Fruit fly (Drosophila melanogaster) whole organism, embryonic: ENCODE measurements around the gene CG12589.

Experiments used
- ATbp ChIP-seq: fragments of 200-800 bp; sonication (Bioruptor generic); optimal IDR thresholded peaks from 2 replicates; lab custom pipeline; 2017; ENCODE audit warnings: missing biosample characterization, mild to moderate bottlenecking, missing genetic modification characterization, missing genetic modification reagents
- BtbVII ChIP-seq: fragments of 200-800 bp; sonication (Bioruptor generic); optimal IDR thresholded peaks from 3 replicates; lab custom pipeline; 2017; ENCODE audit warnings: missing biosample characterization, mild to moderate bottlenecking, missing genetic modification characterization
- CG10147 ChIP-seq: fragments of 200-800 bp; sonication (Bioruptor generic); optimal IDR thresholded peaks from 2 replicates; lab custom pipeline; 2019; ENCODE audit warnings: missing biosample characterization, mild to moderate bottlenecking, missing genetic modification characterization, moderate library complexity
- CG10321 ChIP-seq: fragments of 200-800 bp; sonication (Bioruptor generic); IDR thresholded peaks from 2 replicates; pipeline ENCODE4 v1.3.6; 2022; ENCODE audit warnings: missing biosample characterization, missing genetic modification characterization
- CG12299 ChIP-seq: fragments of 200-800 bp; sonication (Bioruptor generic); optimal IDR thresholded peaks from 2 replicates; lab custom pipeline; 2018; ENCODE audit warnings: missing biosample characterization, mild to moderate bottlenecking, missing genetic modification characterization
- CG15073 ChIP-seq: fragments of 200-800 bp; sonication (Bioruptor generic); optimal IDR thresholded peaks from 2 replicates; lab custom pipeline; 2016; ENCODE audit warnings: missing biosample characterization, missing genetic modification characterization
- CG15696 ChIP-seq: fragments of 200-800 bp; sonication (Bioruptor generic); optimal IDR thresholded peaks from 2 replicates; lab custom pipeline; 2019; ENCODE audit warnings: missing biosample characterization, mild to moderate bottlenecking, missing genetic modification characterization, moderate library complexity
- CG17829 ChIP-seq: fragments of 200-800 bp; optimal IDR thresholded peaks from 2 replicates; lab custom pipeline; 2019; ENCODE audit warnings: missing biosample characterization, mild to moderate bottlenecking, missing genetic modification characterization, moderate library complexity
- CG18476 ChIP-seq: fragments of 200-800 bp; sonication (Bioruptor generic); optimal IDR thresholded peaks from 2 replicates; lab custom pipeline; 2016; ENCODE audit warnings: missing biosample characterization, mild to moderate bottlenecking, missing genetic modification characterization
- CG18619 ChIP-seq: fragments of 200-800 bp; sonication (Bioruptor generic); optimal IDR thresholded peaks from 3 replicates; lab custom pipeline; 2017; ENCODE audit warnings: missing biosample characterization, mild to moderate bottlenecking, missing genetic modification characterization
- CG2678 ChIP-seq: fragments of 200-800 bp; sonication (Bioruptor generic); optimal IDR thresholded peaks from 3 replicates; lab custom pipeline; 2019; ENCODE audit warnings: missing biosample characterization, mild to moderate bottlenecking, missing genetic modification characterization, moderate library complexity
- CG2889 ChIP-seq: fragments of 200-800 bp; sonication (Bioruptor generic); IDR thresholded peaks from 3 replicates; pipeline ENCODE4 v1.3.6; 2022; ENCODE audit warnings: missing biosample characterization, missing genetic modification characterization
- CG33213 ChIP-seq: fragments of 200-800 bp; sonication (Bioruptor generic); optimal IDR thresholded peaks from 3 replicates; lab custom pipeline; 2016; ENCODE audit warnings: missing biosample characterization, missing genetic modification characterization
- CG34224 ChIP-seq: fragments of 200-800 bp; sonication (Bioruptor generic); IDR thresholded peaks from 3 replicates; pipeline ENCODE4 v1.3.6; 2022; ENCODE audit warnings: missing biosample characterization, missing genetic modification characterization; ENCODE audit not compliant: partially characterized antibody
- CG4328 ChIP-seq: fragments of 200-800 bp; sonication (Bioruptor generic); optimal IDR thresholded peaks from 3 replicates; lab custom pipeline; 2017; ENCODE audit warnings: missing biosample characterization, missing genetic modification reagents, missing genetic modification characterization
- CG4617 ChIP-seq: fragments of 200-800 bp; sonication (Bioruptor generic); optimal IDR thresholded peaks from 3 replicates; lab custom pipeline; 2016; ENCODE audit warnings: missing biosample characterization, missing genetic modification characterization, borderline replicate concordance
- CG5180 ChIP-seq: fragments of 200-800 bp; sonication (Bioruptor generic); optimal IDR thresholded peaks from 3 replicates; lab custom pipeline; 2017; ENCODE audit warnings: missing biosample characterization, missing genetic modification characterization, mild to moderate bottlenecking, moderate library complexity, missing genetic modification reagents
- CG6689 ChIP-seq: fragments of 200-800 bp; sonication (Bioruptor generic); IDR thresholded peaks from 2 replicates; pipeline ENCODE4 v1.3.6; 2022; ENCODE audit warnings: missing biosample characterization, missing genetic modification characterization
- CG6813 ChIP-seq: fragments of 200-800 bp; sonication (Bioruptor generic); optimal IDR thresholded peaks from 2 replicates; lab custom pipeline; 2017; ENCODE audit warnings: missing biosample characterization, missing genetic modification characterization, mild to moderate bottlenecking, moderate library complexity, missing genetic modification reagents
- CG9609 ChIP-seq: fragments of 200-800 bp; sonication (Bioruptor generic); optimal IDR thresholded peaks from 3 replicates; lab custom pipeline; 2016; ENCODE audit warnings: missing biosample characterization, missing genetic modification characterization
- Dek ChIP-seq: fragments of 200-800 bp; sonication (Bioruptor generic); optimal IDR thresholded peaks from 3 replicates; lab custom pipeline; 2019; ENCODE audit warnings: missing biosample characterization, mild to moderate bottlenecking, missing genetic modification characterization, moderate library complexity
- Doc3 ChIP-seq: fragments of 200-800 bp; sonication (Bioruptor generic); IDR thresholded peaks from 3 replicates; pipeline ENCODE4 v1.3.6; 2022; ENCODE audit warnings: missing biosample characterization, missing genetic modification characterization; ENCODE audit not compliant: partially characterized antibody
- HLHmδ ChIP-seq: fragments of 200-800 bp; sonication (Bioruptor generic); optimal IDR thresholded peaks from 2 replicates; lab custom pipeline; 2018; ENCODE audit warnings: missing biosample characterization, mild to moderate bottlenecking, missing genetic modification characterization, moderate library complexity
- Hr3 ChIP-seq: fragments of 200-800 bp; sonication (Bioruptor generic); optimal IDR thresholded peaks from 3 replicates; lab custom pipeline; 2016; ENCODE audit warnings: missing biosample characterization, missing genetic modification characterization
- MBD-R2 ChIP-seq: fragments of 200-800 bp; sonication (Bioruptor generic); IDR thresholded peaks from 2 replicates; pipeline ENCODE4 v1.3.6; 2022; ENCODE audit warnings: missing biosample characterization, missing genetic modification characterization
- Max ChIP-seq: fragments of 200-800 bp; sonication (Bioruptor generic); optimal IDR thresholded peaks from 2 replicates; lab custom pipeline; 2016; ENCODE audit warnings: missing biosample characterization, mild to moderate bottlenecking, missing genetic modification characterization
- NC2α ChIP-seq: fragments of 200-800 bp; sonication (Bioruptor generic); optimal IDR thresholded peaks from 2 replicates; lab custom pipeline; 2016; ENCODE audit warnings: missing biosample characterization, missing genetic modification characterization
- Neu2 ChIP-seq: fragments of 200-800 bp; sonication (Bioruptor generic); optimal IDR thresholded peaks from 3 replicates; lab custom pipeline; 2016; ENCODE audit warnings: missing biosample characterization, missing genetic modification characterization, borderline replicate concordance
- Ravus ChIP-seq: fragments of 200-800 bp; sonication (Bioruptor generic); IDR thresholded peaks from 2 replicates; pipeline ENCODE4 v1.3.6; 2022; ENCODE audit warnings: missing biosample characterization, missing genetic modification characterization
- Scr ChIP-seq: fragments of 200-800 bp; sonication (Bioruptor generic); IDR thresholded peaks from 2 replicates; pipeline ENCODE4 v1.3.6; 2022; ENCODE audit warnings: missing biosample characterization, missing genetic modification characterization; ENCODE audit not compliant: partially characterized antibody
- Sin3A ChIP-seq: fragments of >200 bp; optimal IDR thresholded peaks from 2 replicates; lab custom pipeline; 2018
- Xrp1 ChIP-seq: fragments of 200-800 bp; sonication (Bioruptor generic); IDR thresholded peaks from 2 replicates; pipeline ENCODE4 v1.3.6; 2022; ENCODE audit warnings: missing biosample characterization, missing genetic modification characterization
- crp ChIP-seq, 2 experiments: fragments of 200-800 bp; sonication (Bioruptor generic); optimal IDR thresholded peaks; 2 replicates in 1 of 2; 3 replicates in 1 of 2; lab custom pipeline; 2017; ENCODE audit warnings: missing biosample characterization in 2 of 2, missing genetic modification characterization in 2 of 2, mild to moderate bottlenecking in 1 of 2, moderate library complexity in 1 of 2
- disco-r ChIP-seq: fragments of 200-800 bp; sonication (Bioruptor generic); optimal IDR thresholded peaks from 2 replicates; lab custom pipeline; 2016; ENCODE audit warnings: missing biosample characterization, missing genetic modification characterization
- gsb-n ChIP-seq: fragments of 200-800 bp; sonication (Bioruptor generic); optimal IDR thresholded peaks from 3 replicates; lab custom pipeline; 2018; ENCODE audit warnings: missing biosample characterization, mild to moderate bottlenecking, missing genetic modification characterization
- insv ChIP-seq, 2 experiments: fragments of 200-800 bp; sonication (Bioruptor generic); optimal IDR thresholded peaks; 3 replicates each; lab custom pipeline; 2016 to 2018; ENCODE audit warnings: missing biosample characterization in 2 of 2, missing genetic modification characterization in 2 of 2
- nerfin-2 ChIP-seq: fragments of 200-800 bp; sonication (Bioruptor generic); IDR thresholded peaks from 2 replicates; pipeline ENCODE4 v1.3.6; 2022; ENCODE audit warnings: missing biosample characterization, missing genetic modification characterization; ENCODE audit not compliant: partially characterized antibody
- odd ChIP-seq: fragments of 200-800 bp; sonication (Bioruptor generic); optimal IDR thresholded peaks from 2 replicates; lab custom pipeline; 2017; ENCODE audit warnings: missing biosample characterization, mild to moderate bottlenecking, missing genetic modification characterization
- otp ChIP-seq: fragments of 200-800 bp; sonication (Bioruptor generic); IDR thresholded peaks from 3 replicates; pipeline ENCODE4, ENCODE4 v1.3.6; 2022; ENCODE audit warnings: missing biosample characterization, missing genetic modification characterization
- p53 ChIP-seq: fragments of 200-800 bp; sonication (Bioruptor generic); optimal IDR thresholded peaks from 2 replicates; lab custom pipeline; 2016; ENCODE audit warnings: missing biosample characterization, missing genetic modification characterization
- peb ChIP-seq: fragments of 200-800 bp; sonication (Bioruptor generic); IDR thresholded peaks from 2 replicates; pipeline ENCODE4 v1.3.6; 2022; ENCODE audit warnings: missing biosample characterization, missing genetic modification characterization
- pfk ChIP-seq: fragments of 200-800 bp; sonication (Bioruptor generic); optimal IDR thresholded peaks from 2 replicates; lab custom pipeline; 2018; ENCODE audit warnings: missing biosample characterization, mild to moderate bottlenecking, missing genetic modification characterization, moderate library complexity
- run ChIP-seq: fragments of 200-800 bp; sonication (Bioruptor generic); optimal IDR thresholded peaks from 3 replicates; lab custom pipeline; 2018; ENCODE audit warnings: missing biosample characterization, mild to moderate bottlenecking, missing genetic modification characterization
- sima ChIP-seq: fragments of 200-800 bp; sonication (Bioruptor generic); optimal IDR thresholded peaks from 2 replicates; lab custom pipeline; 2016; ENCODE audit warnings: missing biosample characterization, missing genetic modification characterization
- sisA ChIP-seq: fragments of 200-800 bp; sonication (Bioruptor generic); IDR thresholded peaks from 2 replicates; pipeline ENCODE4 v1.3.6; 2022; ENCODE audit warnings: missing biosample characterization, missing genetic modification characterization
- stwl ChIP-seq: fragments of 200-800 bp; sonication (Bioruptor generic); optimal IDR thresholded peaks from 3 replicates; lab custom pipeline; 2018; ENCODE audit warnings: missing biosample characterization, mild to moderate bottlenecking, missing genetic modification characterization, moderate library complexity
- tin ChIP-seq: fragments of 200-800 bp; sonication (Bioruptor generic); optimal IDR thresholded peaks from 3 replicates; lab custom pipeline; 2016; ENCODE audit warnings: missing biosample characterization, missing genetic modification characterization
- tup ChIP-seq: fragments of 200-800 bp; sonication (Bioruptor generic); optimal IDR thresholded peaks from 2 replicates; lab custom pipeline; 2016; ENCODE audit warnings: missing biosample characterization, mild to moderate bottlenecking, missing genetic modification characterization, moderate library complexity
- twi ChIP-seq: fragments of 200-800 bp; optimal IDR thresholded peaks from 2 replicates; lab custom pipeline; 2019; ENCODE audit warnings: missing biosample characterization, mild to moderate bottlenecking, missing genetic modification characterization, moderate library complexity
- wor ChIP-seq: fragments of 200-800 bp; sonication (Bioruptor generic); IDR thresholded peaks from 2 replicates; pipeline ENCODE4 v1.3.6; 2022; ENCODE audit warnings: missing biosample characterization, missing genetic modification characterization

The CG12589 gene

dm6 chr3R:5108034-5108433 lies 30.8 kb downstream of the CG12589 start (continued):
- peak; percentile 73 for TF ChIP-seq CG17829 (tag; lab: Kevin White, UChicago)
- TF ChIP-seq nerfin-2 (GFP tag; lab: Robert Waterston, UW), result no peak
- TF ChIP-seq Scr, result no peak
- no peak for TF ChIP-seq Doc3 (GFP tag; lab: Robert Waterston, UW)
- TF ChIP-seq peb (GFP tag; lab: Robert Waterston, UW), result peak; percentile 35; the same call in 1 of the 2 replicates
- TF ChIP-seq sisA (GFP tag; lab: Robert Waterston, UW), result no peak
- peak; percentile 14 for TF ChIP-seq tin (GFP tag; lab: Kevin White, UChicago)
- TF ChIP-seq CG15696 (tag; lab: Kevin White, UChicago), result peak; percentile 95
- peak; percentile 58 for TF ChIP-seq CG6689 (GFP tag; lab: Robert Waterston, UW)
- peak; percentile 64 for TF ChIP-seq pfk (GFP tag; lab: Kevin White, UChicago)
- peak; percentile 92 for TF ChIP-seq CG2678 (tag; lab: Kevin White, UChicago)
- peak; percentile 43 for TF ChIP-seq Neu2 (GFP tag; lab: Kevin White, UChicago)
- TF ChIP-seq BtbVII, result peak; percentile 93
- peak; percentile 71 for TF ChIP-seq disco-r (GFP tag; lab: Kevin White, UChicago)
- no peak for TF ChIP-seq MBD-R2 (GFP tag; lab: Robert Waterston, UW)
- peak; percentile 91 for TF ChIP-seq CG33213 (GFP tag; lab: Kevin White, UChicago)
- TF ChIP-seq CG4617 (GFP tag; lab: Kevin White, UChicago), result peak; percentile 41
- peak; percentile 93 for TF ChIP-seq odd (GFP tag; lab: Kevin White, UChicago)
- peak in 1 of 2 experiments; percentile 33 for TF ChIP-seq crp (GFP tag; optimal IDR thresholded peaks at IDR 0.05; lab: Kevin White, UChicago)
- TF ChIP-seq Max, result peak; percentile 68
- peak; percentile 84 for TF ChIP-seq CG4328
- peak; percentile 32 for TF ChIP-seq Hr3 (GFP tag; lab: Kevin White, UChicago)
- TF ChIP-seq Ravus, result no peak
- TF ChIP-seq CG2889, result no peak
- peak; percentile 81 for TF ChIP-seq twi (tag; lab: Kevin White, UChicago)
- TF ChIP-seq gsb-n (tag; lab: Kevin White, UChicago), result peak; percentile 91
- peak; percentile 48 for TF ChIP-seq HLHmδ (GFP tag; lab: Kevin White, UChicago)
- TF ChIP-seq p53 (GFP tag; lab: Kevin White, UChicago), result peak; percentile 85
- TF ChIP-seq CG10321, result peak; percentile 51; the same call in 1 of the 2 replicates
- TF ChIP-seq CG15073 (GFP tag; lab: Kevin White, UChicago), result peak; percentile 26
- peak; percentile 80 for TF ChIP-seq run (tag; lab: Kevin White, UChicago)
- peak; percentile 72 for TF ChIP-seq CG5180 (GFP tag; lab: Kevin White, UChicago)
- peak; percentile 90 for TF ChIP-seq CG18619 (GFP tag; lab: Kevin White, UChicago)
- peak; percentile 72 for TF ChIP-seq CG18476 (GFP tag; lab: Kevin White, UChicago)
- peak; percentile 84 for TF ChIP-seq Dek (tag; lab: Kevin White, UChicago)
- TF ChIP-seq tup (GFP tag; lab: Kevin White, UChicago), result peak; percentile 89
- peak; percentile 59 for TF ChIP-seq stwl (tag; lab: Kevin White, UChicago)
- peak; percentile 85 for TF ChIP-seq NC2α (GFP tag; lab: Kevin White, UChicago)
- peak; percentile 89 for TF ChIP-seq CG10147 (GFP tag; lab: Kevin White, UChicago)
- TF ChIP-seq CG6813, result peak; percentile 97
- peak; percentile 87 for TF ChIP-seq otp (GFP tag; lab: Robert Waterston, UW)
- peak; percentile 73 for TF ChIP-seq CG9609 (GFP tag; lab: Kevin White, UChicago)
- no peak for TF ChIP-seq Sin3A
- no peak for TF ChIP-seq wor (GFP tag; lab: Robert Waterston, UW)
- no peak for TF ChIP-seq CG34224 (GFP tag; lab: Robert Waterston, UW)
- TF ChIP-seq sima (GFP tag; lab: Kevin White, UChicago), result peak; percentile 55
- TF ChIP-seq insv (GFP tag; optimal IDR thresholded peaks at IDR 0.05; lab: Kevin White, UChicago), result peak in 1 of 2 experiments; percentile 69
- TF ChIP-seq CG12299, result peak; percentile 91
- TF ChIP-seq Xrp1 (GFP tag; lab: Robert Waterston, UW), result peak; percentile 89
- TF ChIP-seq ATbp (GFP tag; lab: Kevin White, UChicago), result peak; percentile 95
